Fruit fly (Drosophila melanogaster): ENCODE results near the gene CG14316.

DNA sequence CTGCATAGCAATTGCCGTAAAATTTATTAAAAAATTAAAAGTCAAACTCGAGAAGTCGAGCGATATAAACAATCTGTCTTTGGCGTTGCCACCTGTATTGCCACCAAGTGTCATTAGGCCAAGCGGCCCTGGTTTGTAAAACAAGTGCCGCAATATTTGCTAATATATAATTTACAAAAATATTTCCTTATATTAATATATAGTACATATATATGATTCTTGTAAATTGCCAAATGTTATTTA lies 15.2 kb downstream of the CG14316 start, which contains the start of the genes CG7215 and Prx5:
- TF ChIP-seq EcR (GFP tag; optimal IDR thresholded peaks at IDR 0.05) (no peak), CG10348 (GFP tag; IDR thresholded peaks at IDR 0.05) (no peak), CG8159 (tag; optimal IDR thresholded peaks at IDR 0.05) (no peak)

All from whole organism, pupa.